Worm (Caenorhabditis elegans): ENCODE data around the gene F45D11.11.
"Not testable (repeated sequence)": the region's sequence is repeated elsewhere in the genome, so short reads cannot be mapped to it uniquely, and the experiment has no call there.

DNA sequence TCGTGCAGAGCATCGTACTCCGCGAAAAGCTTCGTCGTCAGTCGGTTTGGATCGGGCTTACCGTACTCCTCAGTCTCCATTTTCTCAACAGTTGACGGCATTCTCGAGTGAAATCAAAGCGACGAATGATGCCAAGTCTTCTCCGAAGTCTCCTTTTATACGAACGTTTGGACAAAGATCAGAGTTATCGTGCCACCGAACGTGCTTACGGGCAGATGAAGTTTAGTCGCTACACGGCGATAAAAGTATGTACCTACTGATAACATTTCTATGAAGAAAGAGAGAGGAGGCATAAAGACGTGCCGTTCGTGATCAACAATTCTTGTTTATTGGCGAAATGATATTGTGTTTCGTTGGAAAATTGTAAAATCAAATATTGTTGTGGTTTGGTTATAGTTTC is 10.4 kb upstream of the F45D11.11 start, which contains the start of gene F45D11.14:
- not testable (repeated sequence) for TF ChIP-seq mdl-1 (tag; optimal IDR thresholded peaks at IDR 0.05); mml-1 (tag; optimal IDR thresholded peaks at IDR 0.05); ama-1 (optimal IDR thresholded peaks at IDR 0.05); fos-1 (tag; optimal IDR thresholded peaks at IDR 0.05); nhr-77 (tag; optimal IDR thresholded peaks at IDR 0.05); nhr-23 (tag; optimal IDR thresholded peaks at IDR 0.05); ceh-82 (tag; optimal IDR thresholded peaks at IDR 0.05); nhr-11 (tag; optimal IDR thresholded peaks at IDR 0.05); sea-2 (GFP tag; optimal IDR thresholded peaks at IDR 0.05); elt-2 (tag; optimal IDR thresholded peaks at IDR 0.05); ceh-9 (tag; optimal IDR thresholded peaks at IDR 0.05); unc-62 (GFP tag; optimal IDR thresholded peaks at IDR 0.05)

Data from whole organism, L3 larva.